Worm (Caenorhabditis elegans): ENCODE data around the gene F41H8.1.

DNA sequence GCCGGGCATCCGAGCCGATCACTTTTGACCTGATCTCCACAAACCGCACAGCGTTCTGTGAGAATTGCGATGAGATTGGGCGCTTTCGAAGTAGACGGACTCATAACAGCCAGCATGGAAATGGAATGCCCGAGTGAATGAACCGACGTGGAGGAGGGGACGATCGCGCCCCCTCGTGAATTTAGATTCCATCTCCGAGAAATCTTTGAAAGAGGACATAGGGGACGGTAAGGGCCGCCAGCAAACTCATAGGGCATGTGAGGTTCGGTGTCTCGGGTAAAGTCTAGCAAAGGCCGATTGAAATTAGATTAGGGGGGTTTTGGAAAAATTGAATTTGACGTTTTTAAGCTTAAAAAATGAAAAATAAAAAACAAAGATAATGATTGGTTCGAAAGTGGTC lies 29.0 kb upstream of the F41H8.1 start, which contains the start of gene nhr-270:
- TF ChIP-seq dpff-1 (tag; optimal IDR thresholded peaks at IDR 0.05): no peak
- no peak for TF ChIP-seq ceh-100 (GFP tag; IDR thresholded peaks at IDR 0.05)
- no peak for TF ChIP-seq hmg-20 (GFP tag; IDR thresholded peaks at IDR 0.05)
- TF ChIP-seq hlh-26 (GFP tag; conservative IDR thresholded peaks at IDR 0.05): no peak
- TF ChIP-seq let-526 (GFP tag; IDR thresholded peaks at IDR 0.05): no peak
- TF ChIP-seq ama-1 (optimal IDR thresholded peaks at IDR 0.05): no peak
- no peak for TF ChIP-seq ama-1 (GFP tag; optimal IDR thresholded peaks at IDR 0.05)
- TF ChIP-seq ztf-6 (GFP tag; IDR thresholded peaks at IDR 0.05): no peak
- TF ChIP-seq lin-26 (GFP tag; IDR thresholded peaks at IDR 0.05): no peak
- TF ChIP-seq C17E4.6 (GFP tag; IDR thresholded peaks at IDR 0.05): no peak
